Worm (Caenorhabditis elegans) whole organism, midembryonic: ENCODE results near the gene T07G12.5.

ENCODE experiments used
- flt-1 ChIP-seq: fragments of 200-800 bp; sonication (Bioruptor generic); IDR thresholded peaks from 2 replicates; pipeline ENCODE4 v1.3.6; 2022; ENCODE audit warnings: missing genetic modification characterization, missing compliant biosample characterization
- klf-2 ChIP-seq: fragments of 200-800 bp; sonication (Bioruptor generic); conservative IDR thresholded peaks from 2 replicates; pipeline ENCODE4 v1.3.6; 2022; ENCODE audit warnings: missing genetic modification reagents, missing genetic modification characterization, missing compliant biosample characterization
- ref-1 ChIP-seq: fragments of 200-800 bp; sonication (Bioruptor generic); conservative IDR thresholded peaks from 2 replicates; pipeline ENCODE4 v1.3.6; 2022; ENCODE audit warnings: missing genetic modification reagents, missing genetic modification characterization, missing compliant biosample characterization
- tab-1 ChIP-seq: fragments of 200-800 bp; sonication (Bioruptor generic); IDR thresholded peaks from 2 replicates; pipeline ENCODE4 v1.3.6; 2022; ENCODE audit warnings: missing genetic modification characterization, missing compliant biosample characterization

ce11 chrIV:10498401-10498800 is 46.5 kb downstream of the T07G12.5 start:
- TF ChIP-seq ref-1 (GFP tag; lab: Robert Waterston, UW) (no peak), flt-1 (no peak), tab-1 (GFP tag; lab: Robert Waterston, UW) (no peak), klf-2 (no peak)
